Fruit fly (Drosophila melanogaster): ENCODE results near the gene CG7484.

dm6 chr3L:17624208-17624826 lies 30.1 kb upstream of the CG7484 start:
- TF ChIP-seq psq (optimal IDR thresholded peaks at IDR 0.05) (no peak), usp (GFP tag; optimal IDR thresholded peaks at IDR 0.05) (no peak), CG8478 (optimal IDR thresholded peaks at IDR 0.05) (no peak), EcR (GFP tag; optimal IDR thresholded peaks at IDR 0.05) (no peak), pan (optimal IDR thresholded peaks at IDR 0.05) (no peak), Dll (optimal IDR thresholded peaks at IDR 0.05) (no peak)
